Worm (Caenorhabditis elegans) whole organism, midembryonic: ENCODE measurements around the gene B0454.6.

Experiments used
- T22C8.4 ChIP-seq: fragments of 200-800 bp; sonication (Bioruptor generic); IDR thresholded peaks from 2 replicates; pipeline ENCODE4 v1.3.6; 2022; ENCODE audit warnings: missing genetic modification characterization, missing compliant biosample characterization
- flt-1 ChIP-seq: fragments of 200-800 bp; sonication (Bioruptor generic); IDR thresholded peaks from 2 replicates; pipeline ENCODE4 v1.3.6; 2022; ENCODE audit warnings: missing genetic modification characterization, missing compliant biosample characterization

ce11 chrII:3051332-3051731 is 18.8 kb downstream of the B0454.6 start:
- TF ChIP-seq flt-1 (GFP tag; lab: Robert Waterston, UW) = no peak
- no peak for TF ChIP-seq T22C8.4 (GFP tag; lab: Robert Waterston, UW)
